Fruit fly (Drosophila melanogaster) whole organism, embryonic: Measurements from ENCODE around the gene Sec61alpha.

Source experiments
- Abd-B ChIP-seq: fragments of 200-800 bp; sonication (Bioruptor generic); optimal IDR thresholded peaks from 2 replicates; lab custom pipeline; 2018; ENCODE audit warnings: missing biosample characterization, mild to moderate bottlenecking, missing genetic modification characterization, moderate library complexity
- Antp ChIP-seq: fragments of 200-800 bp; sonication (Bioruptor generic); optimal IDR thresholded peaks from 3 replicates; lab custom pipeline; 2016; ENCODE audit warnings: missing biosample characterization, missing genetic modification characterization
- Atf-2 ChIP-seq: fragments of 200-800 bp; sonication (Bioruptor generic); optimal IDR thresholded peaks from 2 replicates; lab custom pipeline; 2016; ENCODE audit warnings: missing biosample characterization, missing genetic modification characterization
- CG10366 ChIP-seq: fragments of 200-800 bp; sonication (Bioruptor generic); IDR thresholded peaks from 2 replicates; pipeline ENCODE4 v1.3.6; 2022; ENCODE audit warnings: missing biosample characterization, missing genetic modification characterization
- CG10654 ChIP-seq: fragments of 200-800 bp; sonication (Bioruptor generic); optimal IDR thresholded peaks from 2 replicates; lab custom pipeline; 2016; ENCODE audit warnings: missing biosample characterization, missing genetic modification characterization
- CG11085 ChIP-seq: fragments of 200-800 bp; sonication (Bioruptor generic); IDR thresholded peaks from 2 replicates; pipeline ENCODE4 v1.3.6; 2022; ENCODE audit warnings: missing biosample characterization, missing genetic modification characterization
- CG11247 ChIP-seq: fragments of 200-800 bp; sonication (Bioruptor generic); IDR thresholded peaks from 2 replicates; pipeline ENCODE4 v1.3.6; 2022; ENCODE audit warnings: missing biosample characterization, missing genetic modification characterization
- CG13894 ChIP-seq: fragments of 200-800 bp; sonication (Bioruptor generic); optimal IDR thresholded peaks from 3 replicates; lab custom pipeline; 2018; ENCODE audit warnings: missing biosample characterization, mild to moderate bottlenecking, missing genetic modification characterization, moderate library complexity
- CG14710 ChIP-seq: fragments of 200-800 bp; sonication (Bioruptor generic); optimal IDR thresholded peaks from 3 replicates; lab custom pipeline; 2019; ENCODE audit warnings: missing biosample characterization, mild to moderate bottlenecking, missing genetic modification characterization, moderate library complexity
- CG17359 ChIP-seq: fragments of 200-800 bp; sonication (Bioruptor generic); optimal IDR thresholded peaks from 3 replicates; lab custom pipeline; 2018; ENCODE audit warnings: missing biosample characterization, mild to moderate bottlenecking, missing genetic modification characterization, moderate library complexity
- CG1832 ChIP-seq: fragments of 200-800 bp; sonication (Bioruptor generic); optimal IDR thresholded peaks from 2 replicates; lab custom pipeline; 2017; ENCODE audit warnings: missing biosample characterization, mild to moderate bottlenecking, missing genetic modification characterization, inconsistent platforms
- CG2889 ChIP-seq: fragments of 200-800 bp; sonication (Bioruptor generic); IDR thresholded peaks from 3 replicates; pipeline ENCODE4 v1.3.6; 2022; ENCODE audit warnings: missing biosample characterization, missing genetic modification characterization
- CG3163 ChIP-seq: fragments of 200-800 bp; sonication (Bioruptor generic); optimal IDR thresholded peaks from 3 replicates; lab custom pipeline; 2016; ENCODE audit warnings: missing biosample characterization, missing genetic modification characterization
- CG32767 ChIP-seq: fragments of 200-800 bp; sonication (Bioruptor generic); IDR thresholded peaks from 2 replicates; pipeline ENCODE4 v1.3.6; 2022; ENCODE audit warnings: missing biosample characterization, missing genetic modification characterization
- CG6654 ChIP-seq: fragments of 200-800 bp; sonication (Bioruptor generic); optimal IDR thresholded peaks from 2 replicates; lab custom pipeline; 2017; ENCODE audit warnings: missing biosample characterization, mild to moderate bottlenecking, missing genetic modification characterization
- CG7271 ChIP-seq: fragments of 200-800 bp; sonication (Bioruptor generic); optimal IDR thresholded peaks from 2 replicates; lab custom pipeline; 2018; ENCODE audit warnings: missing biosample characterization, mild to moderate bottlenecking, missing genetic modification characterization, moderate library complexity
- CG8924 ChIP-seq: fragments of 200-800 bp; optimal IDR thresholded peaks from 3 replicates; lab custom pipeline; 2019; ENCODE audit warnings: missing biosample characterization, mild to moderate bottlenecking, missing genetic modification characterization, moderate library complexity
- CG9215 ChIP-seq: fragments of 200-800 bp; sonication (Bioruptor generic); IDR thresholded peaks from 2 replicates; pipeline ENCODE4 v1.3.6; 2022; ENCODE audit warnings: missing biosample characterization, missing genetic modification characterization
- Dek ChIP-seq: fragments of 200-800 bp; sonication (Bioruptor generic); optimal IDR thresholded peaks from 3 replicates; lab custom pipeline; 2019; ENCODE audit warnings: missing biosample characterization, mild to moderate bottlenecking, missing genetic modification characterization, moderate library complexity
- Dll ChIP-seq: fragments of 200-800 bp; sonication (Bioruptor generic); IDR thresholded peaks from 4 replicates; pipeline ENCODE4 v1.3.6; 2022; ENCODE audit warnings: missing biosample characterization, missing genetic modification characterization; ENCODE audit not compliant: partially characterized antibody
- ERR ChIP-seq: fragments of 200-800 bp; sonication (Bioruptor generic); optimal IDR thresholded peaks from 2 replicates; lab custom pipeline; 2016; ENCODE audit warnings: missing biosample characterization, missing genetic modification characterization
- Gsc ChIP-seq: fragments of 200-800 bp; sonication (Bioruptor generic); IDR thresholded peaks from 2 replicates; pipeline ENCODE4 v1.3.6; 2022; ENCODE audit warnings: missing biosample characterization, missing genetic modification characterization
- Hr51 ChIP-seq, 2 experiments: fragments of 200-800 bp; sonication (Bioruptor generic); optimal IDR thresholded peaks; 2 replicates in 1 of 2; 3 replicates in 1 of 2; lab custom pipeline; 2016 to 2018; ENCODE audit warnings: missing biosample characterization in 2 of 2, missing genetic modification characterization in 2 of 2, mild to moderate bottlenecking in 1 of 2, moderate library complexity in 1 of 2
- Max ChIP-seq: fragments of 200-800 bp; sonication (Bioruptor generic); optimal IDR thresholded peaks from 2 replicates; lab custom pipeline; 2016; ENCODE audit warnings: missing biosample characterization, mild to moderate bottlenecking, missing genetic modification characterization
- Trl ChIP-seq, 3 experiments: fragments of >200 bp in 2 of 3; fragments of 200-800 bp in 1 of 3; sonication (Bioruptor generic) in 1 of 3; optimal IDR thresholded peaks; 2 replicates in 1 of 3; 3 replicates in 2 of 3; lab custom pipeline; 2016 to 2017; ENCODE audit warnings: missing biosample characterization in 1 of 3, missing genetic modification characterization in 1 of 3
- YL-1 ChIP-seq: fragments of 200-800 bp; sonication (Bioruptor generic); optimal IDR thresholded peaks from 3 replicates; lab custom pipeline; 2017; ENCODE audit warnings: missing biosample characterization, mild to moderate bottlenecking, missing genetic modification characterization
- ab ChIP-seq: fragments of 200-800 bp; sonication (Bioruptor generic); optimal IDR thresholded peaks from 2 replicates; lab custom pipeline; 2016; ENCODE audit warnings: missing biosample characterization, missing genetic modification characterization
- ap ChIP-seq: fragments of 200-800 bp; sonication (Bioruptor generic); IDR thresholded peaks from 2 replicates; pipeline ENCODE4 v1.3.6; 2022; ENCODE audit warnings: missing biosample characterization, missing genetic modification characterization
- ase ChIP-seq: fragments of 200-800 bp; sonication (Bioruptor generic); IDR thresholded peaks from 3 replicates; pipeline ENCODE4 v1.3.6; 2022; ENCODE audit warnings: missing biosample characterization, missing genetic modification characterization
- bcd ChIP-seq: fragments of 200-800 bp; sonication (Bioruptor generic); optimal IDR thresholded peaks from 2 replicates; lab custom pipeline; 2017; ENCODE audit warnings: missing biosample characterization, mild to moderate bottlenecking, missing genetic modification characterization
- en ChIP-seq: fragments of 200-800 bp; sonication (Bioruptor generic); optimal IDR thresholded peaks from 2 replicates; lab custom pipeline; 2016; ENCODE audit warnings: missing biosample characterization, missing genetic modification characterization
- exex ChIP-seq: fragments of 200-800 bp; sonication (Bioruptor generic); optimal IDR thresholded peaks from 4 replicates; lab custom pipeline; 2018; ENCODE audit warnings: missing biosample characterization, mild to moderate bottlenecking, missing genetic modification characterization, moderate library complexity
- ftz-f1 ChIP-seq: fragments of 200-800 bp; sonication (Bioruptor generic); optimal IDR thresholded peaks from 2 replicates; lab custom pipeline; 2016; ENCODE audit warnings: missing biosample characterization, missing genetic modification characterization
- fu2 ChIP-seq: fragments of 200-800 bp; sonication (Bioruptor generic); optimal IDR thresholded peaks from 2 replicates; lab custom pipeline; 2016; ENCODE audit warnings: missing biosample characterization, missing genetic modification characterization
- gce ChIP-seq: fragments of 200-800 bp; sonication (Bioruptor generic); IDR thresholded peaks from 3 replicates; pipeline ENCODE4 v1.3.6; 2022; ENCODE audit warnings: missing biosample characterization, missing genetic modification characterization
- hbn ChIP-seq: fragments of 200-800 bp; sonication (Bioruptor generic); IDR thresholded peaks from 2 replicates; pipeline ENCODE4 v1.3.6; 2022; ENCODE audit warnings: missing biosample characterization, missing genetic modification characterization; ENCODE audit not compliant: partially characterized antibody
- hkb ChIP-seq, 2 experiments: fragments of 200-800 bp in 1 of 2; fragments of >200 bp in 1 of 2; sonication (Bioruptor generic) in 1 of 2; IDR thresholded peaks in 1 of 2; optimal IDR thresholded peaks in 1 of 2; 2 replicates each; pipeline versions ENCODE4 v1.3.6 to Lab custom; 2017 to 2022; ENCODE audit warnings: missing biosample characterization in 1 of 2, missing genetic modification characterization in 1 of 2
- ind ChIP-seq: fragments of 200-800 bp; sonication (Bioruptor generic); optimal IDR thresholded peaks from 3 replicates; lab custom pipeline; 2016; ENCODE audit warnings: missing biosample characterization, missing genetic modification characterization
- inv ChIP-seq: fragments of 200-800 bp; sonication (Bioruptor generic); IDR thresholded peaks from 2 replicates; pipeline ENCODE4 v1.3.6; 2022; ENCODE audit warnings: missing biosample characterization, missing genetic modification characterization; ENCODE audit not compliant: partially characterized antibody
- jigr1 ChIP-seq: fragments of 200-800 bp; sonication (Bioruptor generic); IDR thresholded peaks from 3 replicates; pipeline ENCODE4 v1.3.6; 2022; ENCODE audit warnings: missing biosample characterization, missing genetic modification characterization
- nerfin-1 ChIP-seq: fragments of 200-800 bp; sonication (Bioruptor generic); optimal IDR thresholded peaks from 3 replicates; lab custom pipeline; 2019; ENCODE audit warnings: missing biosample characterization, mild to moderate bottlenecking, missing genetic modification characterization, moderate library complexity
- ranshi ChIP-seq: fragments of 200-800 bp; sonication (Bioruptor generic); IDR thresholded peaks from 2 replicates; pipeline ENCODE4 v1.3.6; 2022; ENCODE audit warnings: missing biosample characterization, missing genetic modification characterization
- slbo ChIP-seq: fragments of 200-800 bp; sonication (Bioruptor generic); IDR thresholded peaks from 2 replicates; pipeline ENCODE4 v1.3.6; 2022; ENCODE audit warnings: missing biosample characterization, missing genetic modification characterization
- sug ChIP-seq: fragments of 200-800 bp; optimal IDR thresholded peaks from 2 replicates; lab custom pipeline; 2019; ENCODE audit warnings: missing biosample characterization, mild to moderate bottlenecking, missing genetic modification characterization, moderate library complexity
- tll ChIP-seq, 2 experiments: fragments of 200-800 bp in 1 of 2; fragments of >200 bp in 1 of 2; sonication (Bioruptor generic) in 1 of 2; optimal IDR thresholded peaks; 2 replicates each; lab custom pipeline; 2017 to 2019; ENCODE audit warnings: missing biosample characterization in 2 of 2, missing genetic modification characterization in 2 of 2, mild to moderate bottlenecking in 1 of 2, moderate library complexity in 1 of 2
- twi ChIP-seq: fragments of 200-800 bp; optimal IDR thresholded peaks from 2 replicates; lab custom pipeline; 2019; ENCODE audit warnings: missing biosample characterization, mild to moderate bottlenecking, missing genetic modification characterization, moderate library complexity
- wek ChIP-seq: fragments of 200-800 bp; sonication (Bioruptor generic); optimal IDR thresholded peaks from 3 replicates; lab custom pipeline; 2018; ENCODE audit warnings: missing biosample characterization, mild to moderate bottlenecking, missing genetic modification characterization, moderate library complexity
- zen ChIP-seq: fragments of 200-800 bp; sonication (Bioruptor generic); optimal IDR thresholded peaks from 3 replicates; lab custom pipeline; 2018; ENCODE audit warnings: missing biosample characterization, mild to moderate bottlenecking, missing genetic modification characterization, moderate library complexity

Sec61alpha gene

dm6 chr2L:6488676-6489140, 8.3 kb upstream of the Sec61alpha start, which contains the start of the genes KFase and epsilonCOP (continued):
- peak; percentile 57 for TF ChIP-seq Dek
- TF ChIP-seq hbn: peak; percentile 70
- TF ChIP-seq CG8924 (tag; lab: Kevin White, UChicago): peak; percentile 48
- peak; percentile 16 for TF ChIP-seq Antp (GFP tag; lab: Kevin White, UChicago)
- peak; percentile 59 for TF ChIP-seq bcd (GFP tag; lab: Kevin White, UChicago)
- TF ChIP-seq CG7271 (tag; lab: Kevin White, UChicago): peak; percentile 17
- 0 out of 3 replicates have a peak, but pooled peaks have one; percentile 26 for TF ChIP-seq ase
- TF ChIP-seq CG17359 (tag; lab: Kevin White, UChicago): peak; percentile 43
- TF ChIP-seq hkb (optimal IDR thresholded peaks at IDR 0.05; lab: Kevin White, UChicago): no peak
- peak; percentile 70 for TF ChIP-seq hkb (GFP tag; IDR thresholded peaks at IDR 0.05; lab: Robert Waterston, UW)
- TF ChIP-seq wek (GFP tag; lab: Kevin White, UChicago): no peak
- peak; percentile 44 for TF ChIP-seq CG10654
- no peak for TF ChIP-seq ftz-f1 (GFP tag; lab: Kevin White, UChicago)
- TF ChIP-seq YL-1 (GFP tag; lab: Kevin White, UChicago): peak; percentile 71
- peak; percentile 86 for TF ChIP-seq zen
- TF ChIP-seq ranshi: peak; percentile 43; the same call in 1 of the 2 replicates
- TF ChIP-seq Max (GFP tag; lab: Kevin White, UChicago): no peak
- TF ChIP-seq nerfin-1 (tag; lab: Kevin White, UChicago): peak; percentile 22
- peak; percentile 70 for TF ChIP-seq sug
- TF ChIP-seq Trl (optimal IDR thresholded peaks at IDR 0.05; lab: Kevin White, UChicago): no peak
- peak; percentile 79 for TF ChIP-seq Trl (GFP tag; optimal IDR thresholded peaks at IDR 0.05; lab: Kevin White, UChicago)
- peak; percentile 38 for TF ChIP-seq fu2
- no peak for TF ChIP-seq Gsc (GFP tag; lab: Robert Waterston, UW)
- peak; percentile 65 for TF ChIP-seq slbo (GFP tag; lab: Robert Waterston, UW)
- TF ChIP-seq CG14710: peak; percentile 89
- no peak for TF ChIP-seq en (GFP tag; lab: Kevin White, UChicago)
- TF ChIP-seq twi (tag; lab: Kevin White, UChicago): peak; percentile 21
- TF ChIP-seq CG10366 (GFP tag; lab: Robert Waterston, UW): peak; percentile 27; the same call in 1 of the 2 replicates
- TF ChIP-seq tll (GFP tag; optimal IDR thresholded peaks at IDR 0.05; lab: Kevin White, UChicago): no peak
- TF ChIP-seq CG11085 (GFP tag; lab: Robert Waterston, UW): 0 out of 2 replicates have a peak, but pooled peaks have one; percentile 6
- peak; percentile 65 for TF ChIP-seq ind (GFP tag; lab: Kevin White, UChicago)
- peak; percentile 43 for TF ChIP-seq ERR
- no peak for TF ChIP-seq CG6654 (GFP tag; lab: Kevin White, UChicago)
- peak; percentile 5 for TF ChIP-seq CG3163 (GFP tag; lab: Kevin White, UChicago)
- TF ChIP-seq Dll (GFP tag; lab: Robert Waterston, UW): peak; percentile 76; the same call in 3 of the 4 replicates
- no peak for TF ChIP-seq ab (GFP tag; lab: Kevin White, UChicago)
- TF ChIP-seq CG2889 (GFP tag; lab: Robert Waterston, UW): no peak
- 0 out of 2 replicates have a peak, but pooled peaks have one; percentile 23 for TF ChIP-seq CG11247 (GFP tag; lab: Robert Waterston, UW)
- no peak for TF ChIP-seq gce (GFP tag; lab: Robert Waterston, UW)
- peak; percentile 73 for TF ChIP-seq CG9215 (GFP tag; lab: Robert Waterston, UW)
- TF ChIP-seq Atf-2 (GFP tag; lab: Kevin White, UChicago): peak; percentile 23
- TF ChIP-seq Abd-B: peak; percentile 52
- TF ChIP-seq CG32767 (GFP tag; lab: Robert Waterston, UW): no peak
- TF ChIP-seq ap (GFP tag; lab: Robert Waterston, UW): 0 out of 2 replicates have a peak, but pooled peaks have one; percentile 21
- peak; percentile 68 for TF ChIP-seq exex (tag; lab: Kevin White, UChicago)
- peak; percentile 56 to 61 for TF ChIP-seq Hr51 (GFP tag; optimal IDR thresholded peaks at IDR 0.05; lab: Kevin White, UChicago)
- TF ChIP-seq jigr1: peak; percentile 59; the same call in 1 of the 3 replicates
- TF ChIP-seq CG13894 (tag; lab: Kevin White, UChicago): peak; percentile 60
- no peak for TF ChIP-seq CG1832 (GFP tag; lab: Kevin White, UChicago)
- TF ChIP-seq inv (GFP tag; lab: Robert Waterston, UW): peak; percentile 61
